Fruit fly (Drosophila melanogaster) whole organism, embryonic: ENCODE results near the gene rogdi.

Experiments
- Aef1 ChIP-seq: fragments of 200-800 bp; sonication (Bioruptor generic); IDR thresholded peaks from 3 replicates; pipeline ENCODE4 v1.3.6; 2022; ENCODE audit warnings: missing biosample characterization, missing genetic modification characterization
- Awh ChIP-seq: fragments of 200-800 bp; sonication (Bioruptor generic); IDR thresholded peaks from 2 replicates; pipeline ENCODE4, ENCODE4 v1.3.6; 2022; ENCODE audit warnings: missing biosample characterization, missing genetic modification characterization
- Blimp-1 ChIP-seq: fragments of 200-800 bp; sonication (Bioruptor generic); optimal IDR thresholded peaks from 3 replicates; lab custom pipeline; 2018; ENCODE audit warnings: missing biosample characterization, missing genetic modification characterization, mild to moderate bottlenecking, moderate library complexity, missing genetic modification reagents
- CG11696 ChIP-seq: fragments of 200-800 bp; sonication (Bioruptor generic); IDR thresholded peaks from 2 replicates; pipeline ENCODE4 v1.3.6; 2022; ENCODE audit warnings: missing biosample characterization, missing genetic modification characterization
- CG12236 ChIP-seq: fragments of 200-800 bp; sonication (Bioruptor generic); optimal IDR thresholded peaks from 2 replicates; lab custom pipeline; 2016; ENCODE audit warnings: missing biosample characterization, missing genetic modification characterization
- CG13287 ChIP-seq: fragments of 200-800 bp; sonication (Bioruptor generic); IDR thresholded peaks from 2 replicates; pipeline ENCODE4 v1.3.6; 2022; ENCODE audit warnings: missing biosample characterization, missing genetic modification characterization; ENCODE audit not compliant: partially characterized antibody
- CG13624 ChIP-seq: fragments of 200-800 bp; sonication (Bioruptor generic); optimal IDR thresholded peaks from 2 replicates; lab custom pipeline; 2016; ENCODE audit warnings: missing biosample characterization, missing genetic modification characterization
- CG14860 ChIP-seq: fragments of 200-800 bp; sonication (Bioruptor generic); IDR thresholded peaks from 3 replicates; pipeline ENCODE4 v1.3.6; 2022; ENCODE audit warnings: missing biosample characterization, missing genetic modification characterization; ENCODE audit not compliant: partially characterized antibody
- CG16779 ChIP-seq: fragments of 200-800 bp; sonication (Bioruptor generic); IDR thresholded peaks from 2 replicates; pipeline ENCODE4 v1.3.6; 2022; ENCODE audit warnings: missing biosample characterization, missing genetic modification characterization
- CG16815 ChIP-seq: fragments of 200-800 bp; sonication (Bioruptor generic); optimal IDR thresholded peaks from 3 replicates; lab custom pipeline; 2017; ENCODE audit warnings: missing biosample characterization, mild to moderate bottlenecking, missing genetic modification characterization
- CG1832 ChIP-seq: fragments of 200-800 bp; sonication (Bioruptor generic); optimal IDR thresholded peaks from 2 replicates; lab custom pipeline; 2017; ENCODE audit warnings: missing biosample characterization, mild to moderate bottlenecking, missing genetic modification characterization, inconsistent platforms
- CG2678 ChIP-seq: fragments of 200-800 bp; sonication (Bioruptor generic); optimal IDR thresholded peaks from 3 replicates; lab custom pipeline; 2019; ENCODE audit warnings: missing biosample characterization, mild to moderate bottlenecking, missing genetic modification characterization, moderate library complexity
- CG2712 ChIP-seq: fragments of 200-800 bp; optimal IDR thresholded peaks from 3 replicates; lab custom pipeline; 2019; ENCODE audit warnings: missing biosample characterization, mild to moderate bottlenecking, missing genetic modification characterization, moderate library complexity
- CG2875 ChIP-seq: fragments of 200-800 bp; sonication (Bioruptor generic); optimal IDR thresholded peaks from 2 replicates; lab custom pipeline; 2017; ENCODE audit warnings: missing biosample characterization, mild to moderate bottlenecking, missing genetic modification characterization, missing genetic modification reagents
- CG30403 ChIP-seq: fragments of 200-800 bp; sonication (Bioruptor generic); optimal IDR thresholded peaks from 3 replicates; lab custom pipeline; 2016; ENCODE audit warnings: missing biosample characterization, missing genetic modification characterization
- CG34422 ChIP-seq: fragments of 200-800 bp; sonication (Bioruptor generic); IDR thresholded peaks from 3 replicates; pipeline ENCODE4 v1.3.6; 2022; ENCODE audit warnings: missing biosample characterization, missing genetic modification characterization
- CG8388 ChIP-seq: fragments of 200-800 bp; sonication (Bioruptor generic); optimal IDR thresholded peaks from 2 replicates; lab custom pipeline; 2019; ENCODE audit warnings: missing biosample characterization, mild to moderate bottlenecking, missing genetic modification characterization, moderate library complexity
- CTCF ChIP-seq: fragments of 200-800 bp; sonication (Bioruptor generic); optimal IDR thresholded peaks from 2 replicates; lab custom pipeline; 2017; ENCODE audit warnings: missing biosample characterization, mild to moderate bottlenecking, missing genetic modification characterization, moderate library complexity
- Deaf1 ChIP-seq: fragments of 200-800 bp; optimal IDR thresholded peaks from 3 replicates; lab custom pipeline; 2019; ENCODE audit warnings: missing biosample characterization, mild to moderate bottlenecking, missing genetic modification characterization, moderate library complexity
- Dll ChIP-seq: fragments of 200-800 bp; sonication (Bioruptor generic); IDR thresholded peaks from 4 replicates; pipeline ENCODE4 v1.3.6; 2022; ENCODE audit warnings: missing biosample characterization, missing genetic modification characterization; ENCODE audit not compliant: partially characterized antibody
- Fer1 ChIP-seq: fragments of 200-800 bp; sonication (Bioruptor generic); optimal IDR thresholded peaks from 2 replicates; lab custom pipeline; 2017; ENCODE audit warnings: missing biosample characterization, mild to moderate bottlenecking, missing genetic modification characterization
- HLH3B ChIP-seq: fragments of 200-800 bp; sonication (Bioruptor generic); IDR thresholded peaks from 2 replicates; pipeline ENCODE4 v1.3.6; 2022; ENCODE audit warnings: missing biosample characterization, missing genetic modification characterization
- HLH4C ChIP-seq: fragments of 200-800 bp; sonication (Bioruptor generic); IDR thresholded peaks from 3 replicates; pipeline ENCODE4 v1.3.6; 2022; ENCODE audit warnings: missing biosample characterization, missing genetic modification characterization; ENCODE audit not compliant: partially characterized antibody
- HmgD ChIP-seq: fragments of 200-800 bp; sonication (Bioruptor generic); optimal IDR thresholded peaks from 3 replicates; lab custom pipeline; 2016; ENCODE audit warnings: missing biosample characterization, missing genetic modification characterization
- Oaz ChIP-seq: fragments of 200-800 bp; sonication (Bioruptor generic); IDR thresholded peaks from 2 replicates; pipeline ENCODE4 v1.3.6; 2022; ENCODE audit warnings: missing biosample characterization, missing genetic modification characterization
- Rfx ChIP-seq: fragments of 200-800 bp; sonication (Bioruptor generic); IDR thresholded peaks from 2 replicates; pipeline ENCODE4 v1.3.6; 2022; ENCODE audit warnings: missing biosample characterization, missing genetic modification characterization
- Scr ChIP-seq: fragments of 200-800 bp; sonication (Bioruptor generic); IDR thresholded peaks from 2 replicates; pipeline ENCODE4 v1.3.6; 2022; ENCODE audit warnings: missing biosample characterization, missing genetic modification characterization; ENCODE audit not compliant: partially characterized antibody
- Sry-δ ChIP-seq: fragments of 200-800 bp; sonication (Bioruptor generic); optimal IDR thresholded peaks from 2 replicates; lab custom pipeline; 2016; ENCODE audit warnings: missing biosample characterization, missing genetic modification characterization
- Trl ChIP-seq, 3 experiments: fragments of >200 bp in 2 of 3; fragments of 200-800 bp in 1 of 3; sonication (Bioruptor generic) in 1 of 3; optimal IDR thresholded peaks; 2 replicates in 1 of 3; 3 replicates in 2 of 3; lab custom pipeline; 2016 to 2017; ENCODE audit warnings: missing biosample characterization in 1 of 3, missing genetic modification characterization in 1 of 3
- ase ChIP-seq: fragments of 200-800 bp; sonication (Bioruptor generic); IDR thresholded peaks from 3 replicates; pipeline ENCODE4 v1.3.6; 2022; ENCODE audit warnings: missing biosample characterization, missing genetic modification characterization
- bab2 ChIP-seq: fragments of 200-800 bp; sonication (Bioruptor generic); optimal IDR thresholded peaks from 2 replicates; lab custom pipeline; 2016; ENCODE audit warnings: missing biosample characterization, missing genetic modification characterization
- bbx ChIP-seq: fragments of 200-800 bp; sonication (Bioruptor generic); IDR thresholded peaks from 2 replicates; pipeline ENCODE4 v1.3.6; 2022; ENCODE audit warnings: missing biosample characterization, missing genetic modification characterization; ENCODE audit not compliant: partially characterized antibody
- chinmo ChIP-seq: fragments of 200-800 bp; sonication (Bioruptor generic); IDR thresholded peaks from 4 replicates; pipeline ENCODE4 v1.3.6; 2022; ENCODE audit warnings: missing biosample characterization, missing genetic modification characterization; ENCODE audit not compliant: partially characterized antibody
- croc ChIP-seq: fragments of 200-800 bp; sonication (Bioruptor generic); conservative IDR thresholded peaks from 3 replicates; pipeline ENCODE4 v1.3.6; 2022; ENCODE audit warnings: missing biosample characterization, missing genetic modification characterization
- dpn ChIP-seq, 2 experiments: fragments of 200-800 bp; sonication (Bioruptor generic); optimal IDR thresholded peaks; 3 replicates each; lab custom pipeline; 2016; ENCODE audit warnings: missing biosample characterization in 2 of 2, missing genetic modification characterization in 2 of 2
- emc ChIP-seq: fragments of 200-800 bp; sonication (Bioruptor generic); optimal IDR thresholded peaks from 2 replicates; lab custom pipeline; 2016; ENCODE audit warnings: missing biosample characterization, missing genetic modification characterization
- fd96Cb ChIP-seq: fragments of 200-800 bp; sonication (Bioruptor generic); optimal IDR thresholded peaks from 2 replicates; lab custom pipeline; 2018; ENCODE audit warnings: missing biosample characterization, mild to moderate bottlenecking, missing genetic modification characterization, moderate library complexity
- hb ChIP-seq: fragments of 200-800 bp; sonication (Bioruptor generic); IDR thresholded peaks from 3 replicates; pipeline ENCODE4 v1.3.6; 2022; ENCODE audit warnings: missing biosample characterization, missing genetic modification characterization; ENCODE audit not compliant: partially characterized antibody
- jing ChIP-seq: fragments of 200-800 bp; sonication (Bioruptor generic); optimal IDR thresholded peaks from 2 replicates; lab custom pipeline; 2018; ENCODE audit warnings: missing biosample characterization, mild to moderate bottlenecking, missing genetic modification characterization
- lilli ChIP-seq: fragments of 200-800 bp; sonication (Bioruptor generic); optimal IDR thresholded peaks from 3 replicates; lab custom pipeline; 2016; ENCODE audit warnings: missing biosample characterization, missing genetic modification characterization
- lmd ChIP-seq: fragments of 200-800 bp; sonication (Bioruptor generic); IDR thresholded peaks from 2 replicates; pipeline ENCODE4 v1.3.6; 2022; ENCODE audit warnings: missing biosample characterization, missing genetic modification characterization
- mld ChIP-seq: fragments of 200-800 bp; sonication (Bioruptor generic); IDR thresholded peaks from 3 replicates; pipeline ENCODE4 v1.3.6; 2022; ENCODE audit warnings: missing biosample characterization, missing genetic modification characterization; ENCODE audit not compliant: partially characterized antibody
- nerfin-2 ChIP-seq: fragments of 200-800 bp; sonication (Bioruptor generic); IDR thresholded peaks from 2 replicates; pipeline ENCODE4 v1.3.6; 2022; ENCODE audit warnings: missing biosample characterization, missing genetic modification characterization; ENCODE audit not compliant: partially characterized antibody
- nmo ChIP-seq: fragments of 200-800 bp; sonication (Bioruptor generic); optimal IDR thresholded peaks from 2 replicates; lab custom pipeline; 2018; ENCODE audit warnings: missing biosample characterization, mild to moderate bottlenecking, missing genetic modification characterization, moderate library complexity
- phol ChIP-seq: fragments of 200-800 bp; sonication (Bioruptor generic); optimal IDR thresholded peaks from 3 replicates; lab custom pipeline; 2018; ENCODE audit warnings: missing biosample characterization, mild to moderate bottlenecking, missing genetic modification characterization, moderate library complexity
- row ChIP-seq: fragments of 200-800 bp; sonication (Bioruptor generic); IDR thresholded peaks from 3 replicates; pipeline ENCODE4 v1.3.6; 2022; ENCODE audit warnings: missing biosample characterization, missing genetic modification characterization
- salm ChIP-seq: fragments of 200-800 bp; sonication (Bioruptor generic); optimal IDR thresholded peaks from 2 replicates; lab custom pipeline; 2018; ENCODE audit warnings: missing biosample characterization, mild to moderate bottlenecking, missing genetic modification characterization
- sens ChIP-seq: fragments of 200-800 bp; sonication (Bioruptor generic); peaks from one replicate; lab custom pipeline; 2016; ENCODE audit warnings: missing biosample characterization, missing genetic modification characterization
- sob ChIP-seq: fragments of 200-800 bp; sonication (Bioruptor generic); IDR thresholded peaks from 2 replicates; pipeline ENCODE4 v1.3.6; 2022; ENCODE audit warnings: missing biosample characterization, missing genetic modification characterization
- vnd ChIP-seq: fragments of 200-800 bp; sonication (Bioruptor generic); IDR thresholded peaks from 3 replicates; pipeline ENCODE4 v1.3.6; 2022; ENCODE audit warnings: missing biosample characterization, missing genetic modification characterization; ENCODE audit not compliant: partially characterized antibody

Gene rogdi

DNA sequence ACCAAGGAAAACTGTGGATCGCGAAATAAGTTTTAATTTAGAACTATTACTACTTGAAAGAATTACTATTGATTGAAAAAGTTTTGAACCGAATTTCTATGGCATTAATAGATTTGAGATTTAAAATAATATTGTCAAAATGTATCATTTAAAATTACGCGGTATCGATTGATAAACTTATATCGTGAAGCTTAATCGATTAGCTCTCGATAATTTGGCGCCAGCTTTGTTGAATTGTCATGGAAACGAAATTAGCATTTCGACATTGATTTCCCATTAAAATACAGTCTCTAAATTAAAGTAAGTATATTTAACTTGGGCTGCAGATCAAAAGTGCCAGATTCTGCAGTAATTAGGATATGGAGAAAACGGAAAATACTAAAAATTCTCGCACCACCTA is 22.0 kb upstream of the rogdi start, which contains the start of gene CG7730 (continued):
- TF ChIP-seq CG2875: no peak
- TF ChIP-seq Awh (GFP tag; lab: Robert Waterston, UW): no peak
- TF ChIP-seq dpn (GFP tag; optimal IDR thresholded peaks at IDR 0.05; lab: Kevin White, UChicago): no peak
- TF ChIP-seq CG14860 (GFP tag; lab: Robert Waterston, UW): peak; percentile 55; the same call in 2 of the 3 replicates
- no peak for TF ChIP-seq sob (GFP tag; lab: Robert Waterston, UW)
- TF ChIP-seq phol (tag; lab: Kevin White, UChicago): no peak
- peak; percentile 63; the same call in 1 of the 2 replicates for TF ChIP-seq nerfin-2 (GFP tag; lab: Robert Waterston, UW)
- TF ChIP-seq CG1832 (GFP tag; lab: Kevin White, UChicago): no peak
- peak; percentile 6 for TF ChIP-seq Sry-δ (GFP tag; lab: Kevin White, UChicago)
- no peak for TF ChIP-seq ase (GFP tag; lab: Robert Waterston, UW)
- peak; percentile 75 for TF ChIP-seq HLH4C (GFP tag; lab: Robert Waterston, UW)
- peak; percentile 32; the same call in 1 of the 3 replicates for TF ChIP-seq hb (GFP tag; lab: Robert Waterston, UW)
- no peak for TF ChIP-seq Fer1 (GFP tag; lab: Kevin White, UChicago)
- no peak for TF ChIP-seq CG16779 (GFP tag; lab: Robert Waterston, UW)
- TF ChIP-seq salm: no peak
- no peak for TF ChIP-seq CG13624
- TF ChIP-seq mld (GFP tag; lab: Robert Waterston, UW): peak; percentile 64; the same call in 2 of the 3 replicates
- TF ChIP-seq CG11696 (GFP tag; lab: Robert Waterston, UW): no peak
- TF ChIP-seq CG2712 (tag; lab: Kevin White, UChicago): no peak
- TF ChIP-seq CG12236 (GFP tag; lab: Kevin White, UChicago): no peak
- TF ChIP-seq fd96Cb (tag; lab: Kevin White, UChicago): no peak
- no peak for TF ChIP-seq sens (GFP tag; lab: Kevin White, UChicago)
- peak; percentile 71 for TF ChIP-seq Dll (GFP tag; lab: Robert Waterston, UW)
- no peak for TF ChIP-seq CG30403 (GFP tag; lab: Kevin White, UChicago)
- TF ChIP-seq CTCF (GFP tag; lab: Kevin White, UChicago): no peak
- TF ChIP-seq jing (GFP tag; lab: Kevin White, UChicago): no peak
- TF ChIP-seq lilli (GFP tag; lab: Kevin White, UChicago): no peak
- no peak for TF ChIP-seq lmd (GFP tag; lab: Robert Waterston, UW)
- TF ChIP-seq HmgD (GFP tag; lab: Kevin White, UChicago): no peak
- peak; percentile 76 for TF ChIP-seq CG13287 (GFP tag; lab: Robert Waterston, UW)
- no peak for TF ChIP-seq bab2 (GFP tag; lab: Kevin White, UChicago)
- no peak for TF ChIP-seq Oaz (GFP tag; lab: Robert Waterston, UW)
- peak; percentile 57 for TF ChIP-seq vnd
- no peak for TF ChIP-seq nmo (GFP tag; lab: Kevin White, UChicago)
- TF ChIP-seq bbx (GFP tag; lab: Robert Waterston, UW): peak; percentile 58; the same call in 1 of the 2 replicates
- no peak for TF ChIP-seq row (GFP tag; lab: Robert Waterston, UW)
- TF ChIP-seq Aef1: no peak
- no peak for TF ChIP-seq CG2678 (tag; lab: Kevin White, UChicago)
- no peak for TF ChIP-seq CG16815

DNA sequence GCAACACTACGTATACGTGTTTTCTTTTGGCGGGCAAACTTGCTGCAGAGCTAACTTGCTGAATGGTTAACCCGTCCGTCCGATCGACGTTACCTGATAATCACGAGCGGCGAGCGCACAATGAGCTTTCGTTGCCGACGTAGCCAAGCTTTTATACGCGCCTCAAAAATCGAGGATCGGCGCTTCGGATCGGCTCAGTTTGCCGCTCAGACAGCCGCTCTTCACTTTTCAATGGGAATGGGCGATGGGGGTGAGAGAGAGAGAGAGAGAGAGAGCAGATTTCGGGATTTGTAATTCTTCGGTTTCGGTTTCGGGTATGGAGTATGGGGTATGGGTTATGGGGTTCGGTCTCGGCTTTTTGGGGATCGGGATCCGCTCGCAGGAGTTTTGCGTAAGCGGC is 17.3 kb upstream of the rogdi start, which contains the start of gene Ilp8:
Gene Ilp8, minus strand, starts transcription at position 110 of the 400 bp plus-strand sequence.
- TF ChIP-seq fd96Cb (tag; lab: Kevin White, UChicago) (no peak), CG34422 (0 out of 3 replicates have a peak, but pooled peaks have one; percentile 23), Trl (optimal IDR thresholded peaks at IDR 0.05; lab: Kevin White, UChicago) (peak; percentile 60 to 76), Trl (GFP tag; optimal IDR thresholded peaks at IDR 0.05; lab: Kevin White, UChicago) (no peak), Deaf1 (peak; percentile 94), sens (GFP tag; lab: Kevin White, UChicago) (peak; percentile 9), croc (no peak), salm (no peak), emc (GFP tag; lab: Kevin White, UChicago) (no peak), chinmo (GFP tag; lab: Robert Waterston, UW) (peak; percentile 74; the same call in 1 of the 4 replicates), Scr (no peak), Blimp-1 (peak; percentile 1), HLH3B (GFP tag; lab: Robert Waterston, UW) (no peak), Rfx (0 out of 2 replicates have a peak, but pooled peaks have one; percentile 17), CG8388 (GFP tag; lab: Kevin White, UChicago) (no peak)
